Fruit fly (Drosophila melanogaster): Measurements from ENCODE around the gene Top2.
A peak's percentile ranks its signal among the peaks of the same experiment; 100 is the strongest.

dm6 chr2L:19453381-19453780 is at the start of gene Top2:
- TF ChIP-seq nmo (GFP tag; optimal IDR thresholded peaks at IDR 0.05) (peak; percentile 70), bbx (GFP tag; IDR thresholded peaks at IDR 0.05; ENCODE audit: partially characterized antibody) (peak; percentile 84), CG14860 (GFP tag; IDR thresholded peaks at IDR 0.05; ENCODE audit: partially characterized antibody) (peak; percentile 77)

All from whole organism, embryonic.